Worm (Caenorhabditis elegans) whole organism, young adult: ENCODE data around the gene C45G7.13.
A peak's percentile ranks its signal among the peaks of the same experiment; 100 is the strongest.

Experiments used
- B0019.2 ChIP-seq: fragments of 200-800 bp; sonication (Bioruptor generic); conservative IDR thresholded peaks from 2 replicates; pipeline ENCODE4 v1.3.6; 2022; ENCODE audit warnings: missing genetic modification reagents, missing genetic modification characterization, missing compliant biosample characterization
- B0336.3 ChIP-seq: fragments of 200-800 bp; sonication (Bioruptor generic); IDR thresholded peaks from 2 replicates; pipeline ENCODE4 v1.3.6; 2022; ENCODE audit warnings: missing genetic modification characterization, missing compliant biosample characterization
- F10E7.11 ChIP-seq: sonication (generic microtip); optimal IDR thresholded peaks from 2 replicates; lab custom pipeline; 2017; ENCODE audit warnings: mild to moderate bottlenecking, missing genetic modification characterization, moderate library complexity, missing compliant biosample characterization
- F22D6.2 ChIP-seq: sonication (generic microtip); optimal IDR thresholded peaks from 2 replicates; lab custom pipeline; 2016; ENCODE audit warnings: mild to moderate bottlenecking, missing genetic modification characterization, missing compliant biosample characterization
- F52B5.7 ChIP-seq: sonication (generic microtip); optimal IDR thresholded peaks from 2 replicates; lab custom pipeline; 2016; ENCODE audit warnings: mild to moderate bottlenecking, missing genetic modification characterization, missing compliant biosample characterization
- F55B11.4 ChIP-seq: sonication (generic microtip); optimal IDR thresholded peaks from 2 replicates; lab custom pipeline; 2016; ENCODE audit warnings: missing compliant biosample characterization, missing genetic modification characterization, borderline replicate concordance; ENCODE audit not compliant: insufficient read depth
- F57A8.1 ChIP-seq: fragments of 200-800 bp; sonication (Bioruptor generic); optimal IDR thresholded peaks from 2 replicates; lab custom pipeline; 2018; ENCODE audit warnings: mild to moderate bottlenecking, missing genetic modification characterization, moderate library complexity, missing compliant biosample characterization
- F57C9.4 ChIP-seq: sonication (generic microtip); optimal IDR thresholded peaks from 2 replicates; lab custom pipeline; 2017; ENCODE audit warnings: mild to moderate bottlenecking, missing genetic modification characterization, missing compliant biosample characterization
- K11D2.4 ChIP-seq: fragments of 200-800 bp; sonication (Bioruptor generic); IDR thresholded peaks from 2 replicates; pipeline ENCODE4 v1.3.6; 2022; ENCODE audit warnings: missing genetic modification reagents, missing genetic modification characterization, missing compliant biosample characterization
- K12H6.12 ChIP-seq: fragments of 200-800 bp; sonication (Bioruptor generic); optimal IDR thresholded peaks from 2 replicates; lab custom pipeline; 2018; ENCODE audit warnings: mild to moderate bottlenecking, missing genetic modification characterization, missing compliant biosample characterization
- T07F8.4 ChIP-seq: sonication (generic microtip); optimal IDR thresholded peaks from 2 replicates; lab custom pipeline; 2016; ENCODE audit warnings: mild to moderate bottlenecking, missing genetic modification characterization, moderate library complexity, missing compliant biosample characterization
- T26A5.8 ChIP-seq: sonication (generic microtip); optimal IDR thresholded peaks from 2 replicates; lab custom pipeline; 2016; ENCODE audit warnings: missing genetic modification characterization, missing compliant biosample characterization
- Y53F4B.3 ChIP-seq: fragments of 200-800 bp; sonication (Bioruptor generic); IDR thresholded peaks from 2 replicates; pipeline ENCODE4 v1.3.6; 2022; ENCODE audit warnings: missing genetic modification reagents, missing genetic modification characterization, missing compliant biosample characterization
- akir-1 ChIP-seq: fragments of 200-800 bp; sonication (Bioruptor generic); optimal IDR thresholded peaks from 2 replicates; lab custom pipeline; 2018; ENCODE audit warnings: mild to moderate bottlenecking, missing genetic modification characterization, moderate library complexity, missing compliant biosample characterization
- aptf-3 ChIP-seq: fragments of 200-800 bp; sonication (Bioruptor generic); IDR thresholded peaks from 2 replicates; pipeline ENCODE4 v1.3.6; 2022; ENCODE audit warnings: missing genetic modification characterization, missing compliant biosample characterization
- atf-7 ChIP-seq: sonication (generic microtip); optimal IDR thresholded peaks from 2 replicates; lab custom pipeline; 2017; ENCODE audit warnings: mild to moderate bottlenecking, missing genetic modification characterization, missing compliant biosample characterization
- ceh-58 ChIP-seq: fragments of 200-800 bp; sonication (Bioruptor generic); IDR thresholded peaks from 2 replicates; pipeline ENCODE4 v1.3.6; 2022; ENCODE audit warnings: missing genetic modification characterization, missing compliant biosample characterization
- die-1 ChIP-seq: sonication (generic microtip); optimal IDR thresholded peaks from 2 replicates; lab custom pipeline; 2016; ENCODE audit warnings: missing genotype, mild to moderate bottlenecking, missing genetic modification characterization, missing compliant biosample characterization
- dox-1 ChIP-seq: fragments of 200-800 bp; sonication (Bioruptor generic); IDR thresholded peaks from 2 replicates; pipeline ENCODE4 v1.3.6; 2022; ENCODE audit warnings: missing genetic modification reagents, missing genetic modification characterization, missing compliant biosample characterization
- efl-1 ChIP-seq: fragments of 150-350 bp; optimal IDR thresholded peaks from 2 replicates; lab custom pipeline; 2014; ENCODE audit warnings: missing biosample characterization, missing genetic modification reagents, missing genetic modification characterization
- egrh-3 ChIP-seq: fragments of 200-800 bp; sonication (Bioruptor generic); IDR thresholded peaks from 2 replicates; pipeline ENCODE4 v1.3.6; 2022; ENCODE audit warnings: missing genetic modification reagents, missing genetic modification characterization, missing compliant biosample characterization
- fkh-3 ChIP-seq: sonication (generic microtip); optimal IDR thresholded peaks from 2 replicates; lab custom pipeline; 2016; ENCODE audit warnings: mild to moderate bottlenecking, missing genetic modification characterization, missing compliant biosample characterization
- gei-17 ChIP-seq: fragments of 200-800 bp; sonication (Bioruptor generic); optimal IDR thresholded peaks from 2 replicates; lab custom pipeline; 2018; ENCODE audit warnings: mild to moderate bottlenecking, missing genetic modification characterization, missing compliant biosample characterization
- hlh-26 ChIP-seq: fragments of 200-800 bp; sonication (Bioruptor generic); conservative IDR thresholded peaks from 2 replicates; pipeline ENCODE4 v1.3.6; 2022; ENCODE audit warnings: missing genetic modification reagents, missing genetic modification characterization, missing compliant biosample characterization
- hmg-1.2 ChIP-seq: fragments of 200-800 bp; sonication (Bioruptor generic); IDR thresholded peaks from 2 replicates; pipeline ENCODE4 v1.3.6; 2022; ENCODE audit warnings: missing genetic modification reagents, missing genetic modification characterization, missing compliant biosample characterization
- let-526 ChIP-seq: fragments of 200-800 bp; sonication (Bioruptor generic); IDR thresholded peaks from 2 replicates; pipeline ENCODE4 v1.3.6; 2022; ENCODE audit warnings: missing genetic modification reagents, missing genetic modification characterization, missing compliant biosample characterization
- lin-40 ChIP-seq: sonication (generic microtip); optimal IDR thresholded peaks from 2 replicates; lab custom pipeline; 2016; ENCODE audit warnings: missing genetic modification characterization, mild to moderate bottlenecking, missing compliant biosample characterization, missing genotype, missing genetic modification reagents
- lsl-1 ChIP-seq: fragments of 200-800 bp; sonication (Bioruptor generic); optimal IDR thresholded peaks from 2 replicates; lab custom pipeline; 2018; ENCODE audit warnings: mild to moderate bottlenecking, missing genetic modification characterization, moderate library complexity, missing compliant biosample characterization
- madf-3 ChIP-seq: fragments of 200-800 bp; sonication (Bioruptor generic); IDR thresholded peaks from 2 replicates; pipeline ENCODE4 v1.3.6; 2022; ENCODE audit warnings: missing genetic modification reagents, missing genetic modification characterization, missing compliant biosample characterization
- mes-4 ChIP-seq: sonication (generic microtip); optimal IDR thresholded peaks from 2 replicates; lab custom pipeline; 2016; ENCODE audit warnings: missing genotype, missing genetic modification characterization, missing compliant biosample characterization
- nhr-179 ChIP-seq: sonication (generic microtip); optimal IDR thresholded peaks from 2 replicates; lab custom pipeline; 2016; ENCODE audit warnings: mild to moderate bottlenecking, missing genetic modification characterization, missing compliant biosample characterization
- rec-8 ChIP-seq, 2 experiments: sonication (generic microtip); optimal IDR thresholded peaks; 2 replicates each; lab custom pipeline; 2016; ENCODE audit warnings: mild to moderate bottlenecking in 2 of 2, missing genetic modification characterization in 2 of 2, missing genetic modification reagents in 2 of 2, missing genotype in 2 of 2, missing biosample characterization in 1 of 2, missing compliant biosample characterization in 1 of 2, moderate library complexity in 1 of 2
- snpc-1.1 ChIP-seq: sonication (generic microtip); optimal IDR thresholded peaks from 2 replicates; lab custom pipeline; 2017; ENCODE audit warnings: missing genetic modification characterization, mild to moderate bottlenecking, missing compliant biosample characterization, antibody characterized with exemption, moderate library complexity, missing genotype, missing genetic modification reagents; ENCODE audit not compliant: insufficient read depth
- snpc-3.4 ChIP-seq: sonication (generic microtip); optimal IDR thresholded peaks from 2 replicates; lab custom pipeline; 2017; ENCODE audit warnings: missing genetic modification characterization, mild to moderate bottlenecking, missing compliant biosample characterization, antibody characterized with exemption, moderate library complexity, missing genotype, missing genetic modification reagents
- zfh-2 ChIP-seq: fragments of 200-800 bp; sonication (Bioruptor generic); conservative IDR thresholded peaks from 2 replicates; pipeline ENCODE4 v1.3.6; 2022; ENCODE audit warnings: missing genetic modification reagents, missing genetic modification characterization, missing compliant biosample characterization
- ztf-28 ChIP-seq: fragments of 200-800 bp; sonication (Bioruptor generic); IDR thresholded peaks from 2 replicates; pipeline ENCODE4 v1.3.6; 2022; ENCODE audit warnings: missing genetic modification reagents, missing genetic modification characterization, missing compliant biosample characterization
- ztf-3 ChIP-seq: fragments of 200-800 bp; sonication (Bioruptor generic); optimal IDR thresholded peaks from 2 replicates; lab custom pipeline; 2018; ENCODE audit warnings: mild to moderate bottlenecking, missing genetic modification characterization, missing compliant biosample characterization

C45G7.13 gene

ce11 chrIV:2408437-2408836, 42.7 kb downstream of the C45G7.13 start (continued):
- TF ChIP-seq T26A5.8 (tag; lab: Kevin White, UChicago): peak; percentile 24
- TF ChIP-seq atf-7 (tag; lab: Kevin White, UChicago): peak; percentile 62
- peak; percentile 73 for TF ChIP-seq zfh-2 (GFP tag; lab: Robert Waterston, UW)
- TF ChIP-seq F22D6.2 (tag; lab: Kevin White, UChicago): peak; percentile 52
- TF ChIP-seq fkh-3: no peak
- peak; percentile 70 for TF ChIP-seq F52B5.7
- peak; percentile 81 for TF ChIP-seq mes-4 (tag; lab: Kevin White, UChicago)
- peak; percentile 52 for TF ChIP-seq gei-17 (GFP tag; lab: Kevin White, UChicago)
- no peak for TF ChIP-seq snpc-3.4 (tag; lab: Kevin White, UChicago)
- TF ChIP-seq ztf-3 (GFP tag; lab: Kevin White, UChicago): peak; percentile 61
- TF ChIP-seq, all 124 proteins: peak for 93

DNA sequence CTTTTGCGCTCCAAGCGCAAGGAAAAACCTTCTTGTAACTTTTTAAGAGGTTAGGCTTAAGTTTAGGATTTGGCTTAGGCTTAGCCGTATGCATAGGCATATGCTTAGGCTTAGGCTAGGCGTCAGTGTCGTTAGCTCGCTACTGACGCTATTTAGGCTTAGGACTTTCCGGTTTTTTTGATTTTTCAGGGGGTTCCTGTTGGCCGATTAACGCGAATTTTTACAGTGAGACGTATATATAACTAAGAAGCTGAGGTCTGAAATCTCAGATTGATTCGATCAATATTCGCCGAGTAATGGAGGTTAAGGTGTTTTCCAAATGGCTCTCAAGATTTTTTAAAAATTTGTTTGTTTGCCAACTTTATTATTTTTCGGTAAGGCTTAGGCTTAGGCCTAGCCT, 43.4 kb downstream of the C45G7.13 start:
- TF ChIP-seq akir-1 (GFP tag; lab: Kevin White, UChicago) (no peak), let-526 (GFP tag; lab: Robert Waterston, UW) (no peak), F57A8.1 (GFP tag; lab: Kevin White, UChicago) (no peak), Y53F4B.3 (no peak), die-1 (tag; lab: Kevin White, UChicago) (no peak), B0336.3 (GFP tag; lab: Robert Waterston, UW) (no peak), snpc-1.1 (tag; lab: Kevin White, UChicago) (no peak), F55B11.4 (tag; lab: Kevin White, UChicago) (no peak), hmg-1.2 (GFP tag; lab: Robert Waterston, UW) (no peak), K11D2.4 (no peak), dox-1 (no peak), rec-8 (tag; optimal IDR thresholded peaks at IDR 0.05; lab: Kevin White, UChicago) (no peak), T07F8.4 (tag; lab: Kevin White, UChicago) (no peak)

ce11 chrIV:2403374-2403773, 47.8 kb downstream of the C45G7.13 start:
- TF ChIP-seq F57C9.4 (tag; lab: Kevin White, UChicago): no peak
- TF ChIP-seq madf-3 (GFP tag; lab: Robert Waterston, UW): 0 out of 2 replicates have a peak, but pooled peaks have one; percentile 20

DNA sequence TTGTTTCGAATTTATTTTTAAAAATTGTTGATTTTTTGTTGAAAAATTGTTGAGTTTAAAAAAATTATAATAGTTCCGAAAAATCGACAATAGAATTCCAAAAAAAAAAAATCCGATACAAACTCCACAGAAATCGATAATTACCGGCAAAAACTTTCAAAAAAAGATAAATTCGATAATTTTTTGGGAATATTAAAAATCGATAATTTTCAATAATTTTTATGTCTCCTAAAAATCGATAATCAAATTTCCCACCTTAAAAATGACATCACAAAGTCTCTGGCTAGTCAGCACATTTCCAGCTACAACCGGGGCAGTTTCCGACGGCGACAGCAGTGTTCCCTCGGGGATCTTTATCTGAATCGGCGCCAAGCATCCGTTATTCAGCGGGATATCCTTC, 50.5 kb downstream of the C45G7.13 start:
- no peak for TF ChIP-seq ztf-28 (GFP tag; lab: Robert Waterston, UW)

ce11 chrIV:2399420-2399819, 51.7 kb downstream of the C45G7.13 start, which contains the start of gene Y38F2AR.10:
Gene Y38F2AR.10, minus strand, starts transcription at chrIV:2399520.
- TF ChIP-seq ztf-3 (GFP tag; lab: Kevin White, UChicago) (no peak), let-526 (GFP tag; lab: Robert Waterston, UW) (no peak), F10E7.11 (tag; lab: Kevin White, UChicago) (no peak), lsl-1 (GFP tag; lab: Kevin White, UChicago) (no peak), hlh-26 (GFP tag; lab: Robert Waterston, UW) (no peak), zfh-2 (GFP tag; lab: Robert Waterston, UW) (no peak), egrh-3 (no peak), rec-8 (tag; optimal IDR thresholded peaks at IDR 0.05; lab: Kevin White, UChicago) (no peak), ceh-58 (GFP tag; lab: Robert Waterston, UW) (no peak), aptf-3 (GFP tag; lab: Robert Waterston, UW) (no peak), lin-40 (tag; lab: Kevin White, UChicago) (no peak), B0019.2 (GFP tag; lab: Robert Waterston, UW) (no peak), nhr-179 (tag; lab: Kevin White, UChicago) (no peak), T26A5.8 (tag; lab: Kevin White, UChicago) (no peak), K12H6.12 (no peak), efl-1 (no peak)
